Worm (Caenorhabditis elegans) whole organism, L2 larva: ENCODE data around the gene F26A1.1.

Experiments used
- alr-1 ChIP-seq: fragments of 150-350 bp; optimal IDR thresholded peaks from 2 replicates; lab custom pipeline; 2014; ENCODE audit warnings: missing biosample characterization, missing genetic modification characterization
- ama-1 ChIP-seq: fragments of 150-350 bp; optimal IDR thresholded peaks from 2 replicates; lab custom pipeline; 2018; ENCODE audit warnings: inconsistent platforms
- dmd-4 ChIP-seq: sonication (generic microtip); optimal IDR thresholded peaks from 2 replicates; lab custom pipeline; 2017; ENCODE audit warnings: missing biosample characterization, missing genetic modification characterization
- elt-1 ChIP-seq: fragments of 150-350 bp; optimal IDR thresholded peaks from 2 replicates; lab custom pipeline; 2014; ENCODE audit warnings: missing biosample characterization, missing genetic modification characterization
- fos-1 ChIP-seq: fragments of 150-350 bp; optimal IDR thresholded peaks from 2 replicates; lab custom pipeline; 2014; ENCODE audit warnings: missing biosample characterization, missing genetic modification characterization
- nhr-11 ChIP-seq: fragments of 150-350 bp; optimal IDR thresholded peaks from 2 replicates; lab custom pipeline; 2014; ENCODE audit warnings: missing biosample characterization, missing genetic modification characterization
- nhr-237 ChIP-seq: fragments of 150-350 bp; optimal IDR thresholded peaks from 2 replicates; lab custom pipeline; 2014; ENCODE audit warnings: missing biosample characterization, missing genetic modification characterization
- snpc-4 ChIP-seq: fragments of 150-350 bp; optimal IDR thresholded peaks from 2 replicates; lab custom pipeline; 2014; ENCODE audit warnings: missing biosample characterization, missing genetic modification characterization
- unc-39 ChIP-seq: fragments of 150-350 bp; optimal IDR thresholded peaks from 2 replicates; lab custom pipeline; 2014; ENCODE audit warnings: missing biosample characterization, missing genetic modification characterization
- zag-1 ChIP-seq: fragments of 150-350 bp; optimal IDR thresholded peaks from 2 replicates; lab custom pipeline; 2014; ENCODE audit warnings: missing biosample characterization, missing genetic modification characterization
- ztf-11 ChIP-seq: sonication (generic microtip); optimal IDR thresholded peaks from 2 replicates; lab custom pipeline; 2017; ENCODE audit warnings: missing biosample characterization, missing genetic modification characterization

DNA sequence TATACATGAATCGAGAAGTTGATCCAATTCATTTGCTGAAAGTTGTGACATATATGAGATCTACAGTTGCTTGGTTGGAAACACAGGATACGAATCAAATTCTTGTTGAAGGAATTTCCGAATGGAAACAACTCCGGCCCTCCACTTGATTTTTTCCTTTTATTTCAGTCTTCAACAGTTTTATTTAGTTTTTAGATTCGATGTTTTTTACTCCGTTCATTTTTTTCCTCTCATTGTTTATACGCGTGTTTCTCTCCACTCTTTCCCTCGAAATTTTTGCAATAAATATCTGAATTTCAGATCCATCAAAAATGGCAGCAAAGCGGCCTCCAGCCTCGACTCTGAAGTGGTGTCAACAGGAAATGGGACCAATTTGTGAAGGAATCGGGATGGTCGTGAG, 12.8 kb downstream of the F26A1.1 start, which contains the start of gene coq-8:
- TF ChIP-seq dmd-4 (tag; lab: Kevin White, UChicago) (no peak), nhr-11 (no peak), ama-1 (no peak), alr-1 (tag; lab: Kevin White, UChicago) (no peak), fos-1 (tag; lab: Kevin White, UChicago) (no peak), ztf-11 (tag; lab: Kevin White, UChicago) (no peak), nhr-237 (tag; lab: Kevin White, UChicago) (no peak), zag-1 (tag; lab: Kevin White, UChicago) (no peak), elt-1 (tag; lab: Kevin White, UChicago) (no peak), snpc-4 (tag; lab: Kevin White, UChicago) (no peak), unc-39 (tag; lab: Kevin White, UChicago) (no peak)
